Worm (Caenorhabditis elegans) whole organism, young adult: ENCODE measurements around the gene ZK154.6.

Experiments used
- B0019.2 ChIP-seq: fragments of 200-800 bp; sonication (Bioruptor generic); conservative IDR thresholded peaks from 2 replicates; pipeline ENCODE4 v1.3.6; 2022; ENCODE audit warnings: missing genetic modification reagents, missing genetic modification characterization, missing compliant biosample characterization
- B0336.3 ChIP-seq: fragments of 200-800 bp; sonication (Bioruptor generic); IDR thresholded peaks from 2 replicates; pipeline ENCODE4 v1.3.6; 2022; ENCODE audit warnings: missing genetic modification characterization, missing compliant biosample characterization
- F10E7.11 ChIP-seq: sonication (generic microtip); optimal IDR thresholded peaks from 2 replicates; lab custom pipeline; 2017; ENCODE audit warnings: mild to moderate bottlenecking, missing genetic modification characterization, moderate library complexity, missing compliant biosample characterization
- F22D6.2 ChIP-seq: sonication (generic microtip); optimal IDR thresholded peaks from 2 replicates; lab custom pipeline; 2016; ENCODE audit warnings: mild to moderate bottlenecking, missing genetic modification characterization, missing compliant biosample characterization
- F37B4.10 ChIP-seq: fragments of 200-800 bp; sonication (Bioruptor generic); IDR thresholded peaks from 2 replicates; pipeline ENCODE4 v1.3.6; 2022; ENCODE audit warnings: missing genetic modification characterization, missing compliant biosample characterization
- F49E8.2 ChIP-seq: sonication (generic microtip); optimal IDR thresholded peaks from 3 replicates; lab custom pipeline; 2017; ENCODE audit warnings: missing genetic modification characterization, mild to moderate bottlenecking, missing compliant biosample characterization, antibody characterized with exemption, moderate library complexity; ENCODE audit not compliant: insufficient read depth
- F55B11.4 ChIP-seq: sonication (generic microtip); optimal IDR thresholded peaks from 2 replicates; lab custom pipeline; 2016; ENCODE audit warnings: missing compliant biosample characterization, missing genetic modification characterization, borderline replicate concordance; ENCODE audit not compliant: insufficient read depth
- T26A5.8 ChIP-seq: sonication (generic microtip); optimal IDR thresholded peaks from 2 replicates; lab custom pipeline; 2016; ENCODE audit warnings: missing genetic modification characterization, missing compliant biosample characterization
- Y53F4B.3 ChIP-seq: fragments of 200-800 bp; sonication (Bioruptor generic); IDR thresholded peaks from 2 replicates; pipeline ENCODE4 v1.3.6; 2022; ENCODE audit warnings: missing genetic modification reagents, missing genetic modification characterization, missing compliant biosample characterization
- Y56A3A.18 ChIP-seq: fragments of 200-800 bp; sonication (Bioruptor generic); IDR thresholded peaks from 2 replicates; pipeline ENCODE4 v1.3.6; 2022; ENCODE audit warnings: missing genetic modification reagents, missing genetic modification characterization, missing compliant biosample characterization
- akir-1 ChIP-seq: fragments of 200-800 bp; sonication (Bioruptor generic); optimal IDR thresholded peaks from 2 replicates; lab custom pipeline; 2018; ENCODE audit warnings: mild to moderate bottlenecking, missing genetic modification characterization, moderate library complexity, missing compliant biosample characterization
- aptf-3 ChIP-seq: fragments of 200-800 bp; sonication (Bioruptor generic); IDR thresholded peaks from 2 replicates; pipeline ENCODE4 v1.3.6; 2022; ENCODE audit warnings: missing genetic modification characterization, missing compliant biosample characterization
- attf-5 ChIP-seq: fragments of 200-800 bp; sonication (Bioruptor generic); optimal IDR thresholded peaks from 2 replicates; lab custom pipeline; 2018; ENCODE audit warnings: mild to moderate bottlenecking, missing genetic modification characterization, missing compliant biosample characterization
- bed-1 ChIP-seq: fragments of 200-800 bp; sonication (Bioruptor generic); IDR thresholded peaks from 2 replicates; pipeline ENCODE4 v1.3.6; 2022; ENCODE audit warnings: missing genetic modification reagents, missing genetic modification characterization, missing compliant biosample characterization
- bed-2 ChIP-seq: fragments of 200-800 bp; sonication (Bioruptor generic); IDR thresholded peaks from 2 replicates; pipeline ENCODE4 v1.3.6; 2022; ENCODE audit warnings: missing genetic modification reagents, missing genetic modification characterization, missing compliant biosample characterization
- ccch-3 ChIP-seq: fragments of 200-800 bp; sonication (Bioruptor generic); optimal IDR thresholded peaks from 2 replicates; lab custom pipeline; 2018; ENCODE audit warnings: mild to moderate bottlenecking, missing genetic modification characterization, missing compliant biosample characterization
- cebp-2 ChIP-seq: fragments of 200-800 bp; sonication (Bioruptor generic); IDR thresholded peaks from 2 replicates; pipeline ENCODE4 v1.3.6; 2022; ENCODE audit warnings: missing genetic modification characterization, missing compliant biosample characterization
- ceh-40 ChIP-seq: fragments of 200-800 bp; sonication (Bioruptor generic); IDR thresholded peaks from 2 replicates; pipeline ENCODE4 v1.3.6; 2022; ENCODE audit warnings: missing genetic modification characterization, missing compliant biosample characterization
- chd-7 ChIP-seq: sonication (generic microtip); optimal IDR thresholded peaks from 2 replicates; lab custom pipeline; 2016; ENCODE audit warnings: mild to moderate bottlenecking, missing genetic modification characterization, moderate library complexity, missing compliant biosample characterization
- die-1 ChIP-seq: sonication (generic microtip); optimal IDR thresholded peaks from 2 replicates; lab custom pipeline; 2016; ENCODE audit warnings: missing genotype, mild to moderate bottlenecking, missing genetic modification characterization, missing compliant biosample characterization
- dpff-1 ChIP-seq: sonication (generic microtip); optimal IDR thresholded peaks from 2 replicates; lab custom pipeline; 2017; ENCODE audit warnings: mild to moderate bottlenecking, missing genetic modification characterization, missing compliant biosample characterization
- egl-18 ChIP-seq: fragments of 200-800 bp; sonication (Bioruptor generic); IDR thresholded peaks from 2 replicates; pipeline ENCODE4 v1.3.6; 2022; ENCODE audit warnings: missing genetic modification reagents, missing genetic modification characterization, missing compliant biosample characterization
- egl-44 ChIP-seq: fragments of 200-800 bp; sonication (Bioruptor generic); IDR thresholded peaks from 2 replicates; pipeline ENCODE4 v1.3.6; 2022; ENCODE audit warnings: missing genetic modification reagents, missing genetic modification characterization, missing compliant biosample characterization
- ekl-4 ChIP-seq: fragments of 200-800 bp; sonication (Bioruptor generic); IDR thresholded peaks from 2 replicates; pipeline ENCODE4 v1.3.6; 2022; ENCODE audit warnings: missing genetic modification reagents, missing genetic modification characterization, missing compliant biosample characterization
- gei-17 ChIP-seq: fragments of 200-800 bp; sonication (Bioruptor generic); optimal IDR thresholded peaks from 2 replicates; lab custom pipeline; 2018; ENCODE audit warnings: mild to moderate bottlenecking, missing genetic modification characterization, missing compliant biosample characterization
- hlh-12 ChIP-seq: sonication (generic microtip); optimal IDR thresholded peaks from 2 replicates; lab custom pipeline; 2016; ENCODE audit warnings: missing genetic modification characterization, missing compliant biosample characterization
- hlh-26 ChIP-seq: fragments of 200-800 bp; sonication (Bioruptor generic); conservative IDR thresholded peaks from 2 replicates; pipeline ENCODE4 v1.3.6; 2022; ENCODE audit warnings: missing genetic modification reagents, missing genetic modification characterization, missing compliant biosample characterization
- hmg-20 ChIP-seq: fragments of 200-800 bp; sonication (Bioruptor generic); IDR thresholded peaks from 2 replicates; pipeline ENCODE4 v1.3.6; 2022; ENCODE audit warnings: missing genetic modification reagents, missing genetic modification characterization, missing compliant biosample characterization
- hsf-1 ChIP-seq: fragments of 200-800 bp; sonication (Bioruptor generic); IDR thresholded peaks from 2 replicates; pipeline ENCODE4 v1.3.6; 2022; ENCODE audit warnings: missing genetic modification reagents, missing genetic modification characterization, missing compliant biosample characterization
- let-607 ChIP-seq, 2 experiments: fragments of 200-800 bp in 1 of 2; sonication (Bioruptor generic) in 1 of 2; sonication (generic microtip) in 1 of 2; optimal IDR thresholded peaks; 2 replicates each; lab custom pipeline; 2016 to 2018; ENCODE audit warnings: mild to moderate bottlenecking in 2 of 2, missing compliant biosample characterization in 2 of 2, missing genetic modification characterization in 2 of 2, moderate library complexity in 2 of 2, missing genotype in 1 of 2
- lin-26 ChIP-seq: fragments of 200-800 bp; sonication (Bioruptor generic); IDR thresholded peaks from 2 replicates; pipeline ENCODE4 v1.3.6; 2022; ENCODE audit warnings: missing genetic modification reagents, missing genetic modification characterization, missing compliant biosample characterization
- lin-54 ChIP-seq: fragments of 200-800 bp; sonication (Bioruptor generic); optimal IDR thresholded peaks from 2 replicates; lab custom pipeline; 2018; ENCODE audit warnings: mild to moderate bottlenecking, missing genetic modification characterization, missing compliant biosample characterization
- lsy-27 ChIP-seq: sonication (generic microtip); optimal IDR thresholded peaks from 2 replicates; lab custom pipeline; 2017; ENCODE audit warnings: missing genetic modification characterization, mild to moderate bottlenecking, missing compliant biosample characterization, antibody characterized with exemption, missing genotype, borderline replicate concordance; ENCODE audit not compliant: insufficient read depth
- madf-8 ChIP-seq: fragments of 200-800 bp; sonication (Bioruptor generic); conservative IDR thresholded peaks from 2 replicates; pipeline ENCODE4 v1.3.6; 2022; ENCODE audit warnings: missing genetic modification reagents, missing genetic modification characterization, missing compliant biosample characterization
- mcd-1 ChIP-seq: fragments of 200-800 bp; sonication (Bioruptor generic); IDR thresholded peaks from 2 replicates; pipeline ENCODE4 v1.3.6; 2022; ENCODE audit warnings: missing genetic modification reagents, missing genetic modification characterization, missing compliant biosample characterization
- mel-28 ChIP-seq: sonication (generic microtip); optimal IDR thresholded peaks from 2 replicates; lab custom pipeline; 2016; ENCODE audit warnings: borderline replicate concordance, mild to moderate bottlenecking, missing genetic modification characterization, missing compliant biosample characterization
- mes-4 ChIP-seq: sonication (generic microtip); optimal IDR thresholded peaks from 2 replicates; lab custom pipeline; 2016; ENCODE audit warnings: missing genotype, missing genetic modification characterization, missing compliant biosample characterization
- nhr-120 ChIP-seq: fragments of 200-800 bp; sonication (Bioruptor generic); IDR thresholded peaks from 2 replicates; pipeline ENCODE4 v1.3.6; 2022; ENCODE audit warnings: missing genetic modification characterization, missing compliant biosample characterization
- nhr-179 ChIP-seq: sonication (generic microtip); optimal IDR thresholded peaks from 2 replicates; lab custom pipeline; 2016; ENCODE audit warnings: mild to moderate bottlenecking, missing genetic modification characterization, missing compliant biosample characterization
- pha-4 ChIP-seq: fragments of 150-350 bp; sonication (generic microtip); optimal IDR thresholded peaks from 2 replicates; lab custom pipeline; 2014; ENCODE audit warnings: missing biosample characterization, missing genetic modification reagents, missing genetic modification characterization
- rec-8 ChIP-seq, 2 experiments: sonication (generic microtip); optimal IDR thresholded peaks; 2 replicates each; lab custom pipeline; 2016; ENCODE audit warnings: mild to moderate bottlenecking in 2 of 2, missing genetic modification characterization in 2 of 2, missing genetic modification reagents in 2 of 2, missing genotype in 2 of 2, missing biosample characterization in 1 of 2, missing compliant biosample characterization in 1 of 2, moderate library complexity in 1 of 2
- repo-1 ChIP-seq: sonication (generic microtip); optimal IDR thresholded peaks from 2 replicates; lab custom pipeline; 2017; ENCODE audit warnings: mild to moderate bottlenecking, missing genetic modification characterization, missing compliant biosample characterization
- sea-2 ChIP-seq: fragments of 200-800 bp; sonication (Bioruptor generic); IDR thresholded peaks from 2 replicates; pipeline ENCODE4 v1.3.6; 2022; ENCODE audit warnings: missing genetic modification characterization, missing compliant biosample characterization
- snpc-1.1 ChIP-seq: sonication (generic microtip); optimal IDR thresholded peaks from 2 replicates; lab custom pipeline; 2017; ENCODE audit warnings: missing genetic modification characterization, mild to moderate bottlenecking, missing compliant biosample characterization, antibody characterized with exemption, moderate library complexity, missing genotype, missing genetic modification reagents; ENCODE audit not compliant: insufficient read depth
- snpc-3.4 ChIP-seq: sonication (generic microtip); optimal IDR thresholded peaks from 2 replicates; lab custom pipeline; 2017; ENCODE audit warnings: missing genetic modification characterization, mild to moderate bottlenecking, missing compliant biosample characterization, antibody characterized with exemption, moderate library complexity, missing genotype, missing genetic modification reagents
- tbp1 ChIP-seq: fragments of 200-800 bp; sonication (Bioruptor generic); optimal IDR thresholded peaks from 2 replicates; lab custom pipeline; 2018; ENCODE audit warnings: mild to moderate bottlenecking, missing genetic modification characterization, missing compliant biosample characterization
- tlf-1 ChIP-seq: fragments of 200-800 bp; sonication (Bioruptor generic); optimal IDR thresholded peaks from 2 replicates; lab custom pipeline; 2018; ENCODE audit warnings: mild to moderate bottlenecking, missing genetic modification characterization, missing compliant biosample characterization
- ztf-25 ChIP-seq: fragments of 200-800 bp; sonication (Bioruptor generic); IDR thresholded peaks from 2 replicates; pipeline ENCODE4 v1.3.6; 2022; ENCODE audit warnings: missing genetic modification reagents, missing genetic modification characterization, missing compliant biosample characterization

ZK154.6 gene

ce11 chrX:7823108-7823704 is 29.8 kb upstream of the ZK154.6 start, which contains the start of gene eef-1A.2:
TSS of gene eef-1A.2 (plus strand) at chrX:7823654.
- TF ChIP-seq lin-54 (GFP tag; lab: Kevin White, UChicago) (peak; percentile 75), B0019.2 (no peak), hlh-12 (no peak), bed-2 (peak; percentile 55; the same call in 1 of the 2 replicates), F10E7.11 (tag; lab: Kevin White, UChicago) (no peak), cebp-2 (GFP tag; lab: Robert Waterston, UW) (peak; percentile 96), bed-1 (GFP tag; lab: Robert Waterston, UW) (no peak), madf-8 (GFP tag; lab: Robert Waterston, UW) (no peak), ccch-3 (no peak), tbp1 (peak; percentile 66), hmg-20 (GFP tag; lab: Robert Waterston, UW) (no peak), ztf-25 (GFP tag; lab: Robert Waterston, UW) (no peak), hlh-26 (GFP tag; lab: Robert Waterston, UW) (no peak), dpff-1 (tag; lab: Kevin White, UChicago) (no peak), F55B11.4 (tag; lab: Kevin White, UChicago) (no peak), aptf-3 (GFP tag; lab: Robert Waterston, UW) (no peak), F37B4.10 (GFP tag; lab: Robert Waterston, UW) (no peak), Y56A3A.18 (peak; percentile 17; the same call in 1 of the 2 replicates), pha-4 (tag; lab: Kevin White, UChicago) (peak; percentile 75), ceh-40 (no peak), snpc-3.4 (tag; lab: Kevin White, UChicago) (no peak), F49E8.2 (tag; lab: Kevin White, UChicago) (no peak), hsf-1 (no peak), repo-1 (peak; percentile 80), Y53F4B.3 (GFP tag; lab: Robert Waterston, UW) (no peak), ekl-4 (GFP tag; lab: Robert Waterston, UW) (peak; percentile 81), gei-17 (GFP tag; lab: Kevin White, UChicago) (peak; percentile 83), mcd-1 (GFP tag; lab: Robert Waterston, UW) (peak; percentile 80), chd-7 (tag; lab: Kevin White, UChicago) (peak; percentile 89), mes-4 (no peak), B0336.3 (GFP tag; lab: Robert Waterston, UW) (peak; percentile 94), tlf-1 (GFP tag; lab: Kevin White, UChicago) (peak; percentile 82), egl-44 (GFP tag; lab: Robert Waterston, UW) (peak; percentile 86), lsy-27 (tag; lab: Kevin White, UChicago) (no peak), lin-26 (GFP tag; lab: Robert Waterston, UW) (peak; percentile 90), F22D6.2 (tag; lab: Kevin White, UChicago) (peak; percentile 18), sea-2 (GFP tag; lab: Robert Waterston, UW) (no peak), attf-5 (GFP tag; lab: Kevin White, UChicago) (peak; percentile 98), snpc-1.1 (tag; lab: Kevin White, UChicago) (no peak), mel-28 (tag; lab: Kevin White, UChicago) (no peak), nhr-120 (GFP tag; lab: Robert Waterston, UW) (no peak), rec-8 (tag; optimal IDR thresholded peaks at IDR 0.05; lab: Kevin White, UChicago) (no peak), egl-18 (GFP tag; lab: Robert Waterston, UW) (0 out of 2 replicates have a peak, but pooled peaks have one; percentile 24), nhr-179 (tag; lab: Kevin White, UChicago) (no peak), die-1 (tag; lab: Kevin White, UChicago) (peak; percentile 58), let-607 (tag; optimal IDR thresholded peaks at IDR 0.05; lab: Kevin White, UChicago) (peak; percentile 66 to 84), T26A5.8 (tag; lab: Kevin White, UChicago) (no peak), akir-1 (GFP tag; lab: Kevin White, UChicago) (peak; percentile 44)
